Fruit fly (Drosophila melanogaster) whole organism, adult: Measurements from ENCODE around the gene sta.

Source experiments
- CG12768 ChIP-seq: fragments of 200-800 bp; sonication (Bioruptor generic); optimal IDR thresholded peaks from 2 replicates; lab custom pipeline; 2017; ENCODE audit warnings: missing biosample characterization, missing genetic modification characterization, mild to moderate bottlenecking, moderate library complexity, missing genetic modification reagents
- CG1620 ChIP-seq: fragments of 200-800 bp; sonication (Bioruptor generic); optimal IDR thresholded peaks from 2 replicates; lab custom pipeline; 2016; ENCODE audit warnings: missing biosample characterization, missing genetic modification characterization
- CG33017 ChIP-seq: fragments of 200-800 bp; sonication (Bioruptor generic); optimal IDR thresholded peaks from 2 replicates; lab custom pipeline; 2018; ENCODE audit warnings: missing biosample characterization, mild to moderate bottlenecking, missing genetic modification characterization, moderate library complexity
- CG5204 ChIP-seq: fragments of 200-800 bp; sonication (Bioruptor generic); optimal IDR thresholded peaks from 2 replicates; lab custom pipeline; 2016; ENCODE audit warnings: missing biosample characterization, missing genetic modification characterization
- CG7045 ChIP-seq: fragments of 200-800 bp; sonication (Bioruptor generic); optimal IDR thresholded peaks from 2 replicates; lab custom pipeline; 2017; ENCODE audit warnings: missing biosample characterization, mild to moderate bottlenecking, missing genetic modification characterization
- Clk ChIP-seq: fragments of 200-800 bp; sonication (Bioruptor generic); optimal IDR thresholded peaks from 2 replicates; lab custom pipeline; 2017; ENCODE audit warnings: missing biosample characterization, missing genetic modification characterization
- Crg-1 ChIP-seq: fragments of 200-800 bp; sonication (Bioruptor generic); optimal IDR thresholded peaks from 2 replicates; lab custom pipeline; 2016; ENCODE audit warnings: missing biosample characterization, missing genetic modification characterization
- cic ChIP-seq: fragments of 200-800 bp; sonication (Bioruptor generic); optimal IDR thresholded peaks from 2 replicates; lab custom pipeline; 2017; ENCODE audit warnings: missing biosample characterization, mild to moderate bottlenecking, missing genetic modification characterization, moderate library complexity
- kay ChIP-seq: fragments of 200-800 bp; sonication (Bioruptor generic); peaks from one replicate; lab custom pipeline; 2016; ENCODE audit warnings: missing biosample characterization, missing genetic modification characterization, borderline replicate concordance
- ovo ChIP-seq: fragments of 200-800 bp; sonication (Bioruptor generic); optimal IDR thresholded peaks from 2 replicates; lab custom pipeline; 2016; ENCODE audit warnings: missing biosample characterization, missing genetic modification characterization

dm6 chrX:1456954-1457353, 26.3 kb downstream of the sta start, which contains the start of gene CG14785:
- no peak for TF ChIP-seq CG1620 (GFP tag; lab: Kevin White, UChicago)
- no peak for TF ChIP-seq CG7045 (GFP tag; lab: Kevin White, UChicago)
- no peak for TF ChIP-seq CG5204 (GFP tag; lab: Kevin White, UChicago)
- TF ChIP-seq cic: no peak
- TF ChIP-seq Clk (GFP tag; lab: Kevin White, UChicago): no peak
- TF ChIP-seq CG33017 (tag; lab: Kevin White, UChicago): no peak
- no peak for TF ChIP-seq kay
- no peak for TF ChIP-seq ovo (GFP tag; lab: Kevin White, UChicago)
- no peak for TF ChIP-seq CG12768 (GFP tag; lab: Kevin White, UChicago)
- TF ChIP-seq Crg-1 (GFP tag; lab: Kevin White, UChicago): no peak
